Fruit fly (Drosophila melanogaster): ENCODE data around the gene CG31533.

CG31533 gene

dm6 chr3R:14125479-14126121, 31.6 kb downstream of the CG31533 start, which contains the start of the genes 140up and Polr2B (continued):
- TF ChIP-seq Ets65A (GFP tag) (peak; percentile 94), luna (GFP tag; optimal IDR thresholded peaks at IDR 0.05) (no peak), CG11696 (GFP tag; IDR thresholded peaks at IDR 0.05) (peak; percentile 69), CoRest (tag; optimal IDR thresholded peaks at IDR 0.05) (peak; percentile 97), CG10565 (GFP tag; optimal IDR thresholded peaks at IDR 0.05) (peak; percentile 56), bowl (GFP tag; IDR thresholded peaks at IDR 0.05) (peak; percentile 72; the same call in 1 of the 2 replicates), HLH3B (GFP tag; IDR thresholded peaks at IDR 0.05) (peak; percentile 90), Camta (GFP tag; optimal IDR thresholded peaks at IDR 0.05) (peak; percentile 70), CG2120 (GFP tag; optimal IDR thresholded peaks at IDR 0.05) (peak; percentile 92), salm (tag; optimal IDR thresholded peaks at IDR 0.05) (peak; percentile 78), Blimp-1 (GFP tag; optimal IDR thresholded peaks at IDR 0.05) (peak; percentile 91), CG14050 (GFP tag; IDR thresholded peaks at IDR 0.05) (peak; percentile 90), p53 (GFP tag; optimal IDR thresholded peaks at IDR 0.05) (peak; percentile 2), yki (optimal IDR thresholded peaks at IDR 0.05) (no peak), CG7357 (GFP tag; IDR thresholded peaks at IDR 0.05) (peak; percentile 82), Mad (GFP tag; optimal IDR thresholded peaks at IDR 0.05) (peak; percentile 89), CG7271 (tag; optimal IDR thresholded peaks at IDR 0.05) (peak; percentile 84), Awh (GFP tag; IDR thresholded peaks at IDR 0.05) (peak; percentile 89), br (optimal IDR thresholded peaks at IDR 0.05) (no peak), CG17612 (GFP tag; IDR thresholded peaks at IDR 0.05) (peak; percentile 89), pum (GFP tag; optimal IDR thresholded peaks at IDR 0.05) (peak; percentile 83), CG9437 (GFP tag; optimal IDR thresholded peaks at IDR 0.05) (peak; percentile 88), sens-2 (GFP tag; IDR thresholded peaks at IDR 0.05) (0 out of 2 replicates have a peak, but pooled peaks have one; percentile 36), pita (GFP tag; optimal IDR thresholded peaks at IDR 0.05) (no peak), tin (GFP tag; optimal IDR thresholded peaks at IDR 0.05) (peak; percentile 94), CG10543 (GFP tag; optimal IDR thresholded peaks at IDR 0.05) (peak; percentile 93), trem (tag; optimal IDR thresholded peaks at IDR 0.05) (peak; percentile 94), Usf (GFP tag; optimal IDR thresholded peaks at IDR 0.05) (peak; percentile 85), CG5953 (GFP tag; IDR thresholded peaks at IDR 0.05) (peak; percentile 59), cg (GFP tag; optimal IDR thresholded peaks at IDR 0.05) (no peak), knrl (GFP tag; IDR thresholded peaks at IDR 0.05; ENCODE audit: partially characterized antibody) (no peak; the same call in 2 of the 3 replicates), MBD-R2 (GFP tag; IDR thresholded peaks at IDR 0.05) (peak; percentile 91; the same call in 1 of the 2 replicates), CG15011 (GFP tag; optimal IDR thresholded peaks at IDR 0.05) (peak; percentile 84), CG18262 (tag; optimal IDR thresholded peaks at IDR 0.05) (peak; percentile 92), MTF-1 (GFP tag; optimal IDR thresholded peaks at IDR 0.05; ENCODE audit: borderline replicate concordance) (peak; percentile 67), zfh2 (GFP tag; optimal IDR thresholded peaks at IDR 0.05) (peak; percentile 88), bigmax (GFP tag; optimal IDR thresholded peaks at IDR 0.05) (peak; percentile 3), trh (GFP tag; optimal IDR thresholded peaks at IDR 0.05) (peak; percentile 84), Asciz (GFP tag; optimal IDR thresholded peaks at IDR 0.05) (peak; percentile 83), Optix (GFP tag; IDR thresholded peaks at IDR 0.05) (no peak; the same call in 1 of the 3 replicates), CG31441 (GFP tag; IDR thresholded peaks at IDR 0.05) (peak; percentile 94), CG10366 (GFP tag; IDR thresholded peaks at IDR 0.05) (peak; percentile 91), zen (tag; optimal IDR thresholded peaks at IDR 0.05) (peak; percentile 93), gro (GFP tag; optimal IDR thresholded peaks at IDR 0.05) (peak; percentile 70), sob (GFP tag; IDR thresholded peaks at IDR 0.05) (peak; percentile 98), CG3163 (GFP tag; optimal IDR thresholded peaks at IDR 0.05) (peak; percentile 23), Ptx1 (GFP tag; IDR thresholded peaks at IDR 0.05) (peak; percentile 97), hbn (GFP tag; IDR thresholded peaks at IDR 0.05; ENCODE audit: partially characterized antibody) (no peak), eve (GFP tag; optimal IDR thresholded peaks at IDR 0.05) (no peak), CG16813 (GFP tag; IDR thresholded peaks at IDR 0.05; ENCODE audit: partially characterized antibody) (no peak), CG11504 (tag; optimal IDR thresholded peaks at IDR 0.05) (peak; percentile 92)

Data from whole organism, embryonic.